Worm (Caenorhabditis elegans) whole organism, late embryonic: Measurements from ENCODE around the gene K10D11.5.
A peak's percentile ranks its signal among the peaks of the same experiment; 100 is the strongest.

Source experiments
- C08G9.2 ChIP-seq: sonication (generic microtip); optimal IDR thresholded peaks from 2 replicates; lab custom pipeline; 2016; ENCODE audit warnings: mild to moderate bottlenecking, missing genetic modification characterization, moderate library complexity, missing compliant biosample characterization
- C38D4.7 ChIP-seq: fragments of 200-800 bp; sonication (Bioruptor generic); optimal IDR thresholded peaks from 2 replicates; lab custom pipeline; 2018; ENCODE audit warnings: mild to moderate bottlenecking, missing genetic modification characterization, moderate library complexity, missing compliant biosample characterization
- K02D7.2 ChIP-seq: sonication (generic microtip); optimal IDR thresholded peaks from 2 replicates; lab custom pipeline; 2017; ENCODE audit warnings: mild to moderate bottlenecking, missing genetic modification characterization, missing compliant biosample characterization
- K09A11.1 ChIP-seq: sonication (generic microtip); optimal IDR thresholded peaks from 2 replicates; lab custom pipeline; 2017; ENCODE audit warnings: antibody characterized with exemption, mild to moderate bottlenecking, missing genetic modification characterization, missing compliant biosample characterization; ENCODE audit not compliant: insufficient read depth
- Y22D7AL.16 ChIP-seq: sonication (generic microtip); optimal IDR thresholded peaks from 2 replicates; lab custom pipeline; 2016; ENCODE audit warnings: missing genetic modification characterization, missing compliant biosample characterization
- ahr-1 ChIP-seq: sonication (generic microtip); optimal IDR thresholded peaks from 2 replicates; lab custom pipeline; 2016; ENCODE audit warnings: missing genetic modification characterization, missing compliant biosample characterization
- ama-1 ChIP-seq: fragments of 150-350 bp; optimal IDR thresholded peaks from 2 replicates; lab custom pipeline; 2014
- ceh-18 ChIP-seq: sonication (generic microtip); optimal IDR thresholded peaks from 2 replicates; lab custom pipeline; 2016; ENCODE audit warnings: missing genetic modification characterization, missing compliant biosample characterization
- ceh-19 ChIP-seq: fragments of 200-800 bp; sonication (Bioruptor generic); optimal IDR thresholded peaks from 2 replicates; lab custom pipeline; 2018; ENCODE audit warnings: mild to moderate bottlenecking, missing genetic modification characterization, missing compliant biosample characterization
- ceh-2 ChIP-seq: sonication (generic microtip); optimal IDR thresholded peaks from 2 replicates; lab custom pipeline; 2016; ENCODE audit warnings: missing genotype, missing genetic modification characterization, missing compliant biosample characterization
- ceh-22 ChIP-seq: sonication (generic microtip); optimal IDR thresholded peaks from 2 replicates; lab custom pipeline; 2017; ENCODE audit warnings: missing biosample characterization, missing genetic modification characterization
- ceh-24 ChIP-seq: sonication (generic microtip); optimal IDR thresholded peaks from 2 replicates; lab custom pipeline; 2016; ENCODE audit warnings: mild to moderate bottlenecking, missing genetic modification characterization, missing compliant biosample characterization
- ceh-31 ChIP-seq: sonication (generic microtip); optimal IDR thresholded peaks from 2 replicates; lab custom pipeline; 2016; ENCODE audit warnings: missing genetic modification characterization, missing compliant biosample characterization
- ceh-34 ChIP-seq: sonication (generic microtip); optimal IDR thresholded peaks from 2 replicates; lab custom pipeline; 2016; ENCODE audit warnings: mild to moderate bottlenecking, missing genetic modification characterization, missing compliant biosample characterization
- ceh-6 ChIP-seq: fragments of 200-800 bp; sonication (Bioruptor generic); optimal IDR thresholded peaks from 2 replicates; lab custom pipeline; 2018; ENCODE audit warnings: mild to moderate bottlenecking, missing genetic modification characterization, missing compliant biosample characterization
- che-1 ChIP-seq: sonication (generic microtip); optimal IDR thresholded peaks from 2 replicates; lab custom pipeline; 2016; ENCODE audit warnings: mild to moderate bottlenecking, missing genetic modification characterization, missing compliant biosample characterization
- dmd-4 ChIP-seq: sonication (generic microtip); optimal IDR thresholded peaks from 2 replicates; lab custom pipeline; 2016; ENCODE audit warnings: borderline replicate concordance, missing genetic modification characterization, missing compliant biosample characterization
- dve-1 ChIP-seq: sonication (generic microtip); optimal IDR thresholded peaks from 2 replicates; lab custom pipeline; 2017; ENCODE audit warnings: antibody characterized with exemption, mild to moderate bottlenecking, missing genetic modification characterization, missing compliant biosample characterization
- elt-2 ChIP-seq: sonication (generic microtip); optimal IDR thresholded peaks from 2 replicates; lab custom pipeline; 2016; ENCODE audit warnings: missing genetic modification reagents, missing genetic modification characterization, missing compliant biosample characterization
- elt-4 ChIP-seq: sonication (generic microtip); optimal IDR thresholded peaks from 2 replicates; lab custom pipeline; 2016; ENCODE audit warnings: missing genetic modification characterization, missing compliant biosample characterization
- ets-4 ChIP-seq: sonication (generic microtip); optimal IDR thresholded peaks from 2 replicates; lab custom pipeline; 2016; ENCODE audit warnings: missing genetic modification characterization, missing compliant biosample characterization
- fax-1 ChIP-seq: sonication (generic microtip); optimal IDR thresholded peaks from 2 replicates; lab custom pipeline; 2016; ENCODE audit warnings: missing genotype, missing genetic modification characterization, missing compliant biosample characterization
- fkh-10 ChIP-seq: fragments of 150-350 bp; optimal IDR thresholded peaks from 2 replicates; lab custom pipeline; 2014; ENCODE audit warnings: missing biosample characterization, missing genetic modification reagents, missing genetic modification characterization
- gmeb-2 ChIP-seq: sonication (generic microtip); optimal IDR thresholded peaks from 2 replicates; lab custom pipeline; 2016; ENCODE audit warnings: missing genetic modification characterization, inconsistent platforms, missing compliant biosample characterization
- hlh-15 ChIP-seq: sonication (generic microtip); optimal IDR thresholded peaks from 2 replicates; lab custom pipeline; 2016; ENCODE audit warnings: missing genetic modification characterization, missing compliant biosample characterization
- hlh-30 ChIP-seq: sonication (generic microtip); optimal IDR thresholded peaks from 2 replicates; lab custom pipeline; 2017; ENCODE audit warnings: antibody characterized with exemption, missing genetic modification characterization, missing compliant biosample characterization; ENCODE audit not compliant: insufficient read depth
- hlh-8 ChIP-seq: sonication (generic microtip); optimal IDR thresholded peaks from 2 replicates; lab custom pipeline; 2016; ENCODE audit warnings: missing genotype, missing genetic modification characterization, missing compliant biosample characterization
- lim-6 ChIP-seq: sonication (generic microtip); optimal IDR thresholded peaks from 2 replicates; lab custom pipeline; 2016; ENCODE audit warnings: missing genetic modification characterization, missing compliant biosample characterization
- lin-11 ChIP-seq: fragments of 200-800 bp; sonication (Bioruptor generic); optimal IDR thresholded peaks from 2 replicates; lab custom pipeline; 2018; ENCODE audit warnings: mild to moderate bottlenecking, missing genetic modification characterization, missing compliant biosample characterization
- madf-2 ChIP-seq: sonication (generic microtip); optimal IDR thresholded peaks from 2 replicates; lab custom pipeline; 2017; ENCODE audit warnings: missing genetic modification characterization, missing compliant biosample characterization
- mec-3 ChIP-seq: sonication (generic microtip); optimal IDR thresholded peaks from 2 replicates; lab custom pipeline; 2016; ENCODE audit warnings: borderline replicate concordance, missing genetic modification characterization, missing compliant biosample characterization
- nhr-11 ChIP-seq: fragments of 150-350 bp; optimal IDR thresholded peaks from 2 replicates; lab custom pipeline; 2014; ENCODE audit warnings: missing biosample characterization, missing genetic modification characterization
- nhr-232 ChIP-seq: sonication (generic microtip); optimal IDR thresholded peaks from 2 replicates; lab custom pipeline; 2016; ENCODE audit warnings: missing genetic modification characterization, missing compliant biosample characterization
- npax-4 ChIP-seq: sonication (generic microtip); optimal IDR thresholded peaks from 2 replicates; lab custom pipeline; 2016; ENCODE audit warnings: missing genetic modification characterization, missing compliant biosample characterization
- odd-2 ChIP-seq: sonication (generic microtip); optimal IDR thresholded peaks from 2 replicates; lab custom pipeline; 2017; ENCODE audit warnings: antibody characterized with exemption, mild to moderate bottlenecking, missing genetic modification characterization, missing compliant biosample characterization
- pag-3 ChIP-seq: sonication (generic microtip); optimal IDR thresholded peaks from 2 replicates; lab custom pipeline; 2016; ENCODE audit warnings: missing compliant biosample characterization, missing genetic modification characterization, borderline replicate concordance
- pat-9 ChIP-seq: fragments of 200-800 bp; sonication (Bioruptor generic); optimal IDR thresholded peaks from 2 replicates; lab custom pipeline; 2018; ENCODE audit warnings: mild to moderate bottlenecking, missing genetic modification characterization, moderate library complexity, missing compliant biosample characterization
- pax-1 ChIP-seq: fragments of 150-350 bp; optimal IDR thresholded peaks from 2 replicates; lab custom pipeline; 2014; ENCODE audit warnings: missing biosample characterization, missing genetic modification characterization
- pha-4 ChIP-seq: fragments of 150-350 bp; optimal IDR thresholded peaks from 2 replicates; lab custom pipeline; 2018; ENCODE audit warnings: missing biosample characterization, missing genetic modification reagents, missing genetic modification characterization
- pqm-1 ChIP-seq: sonication (generic microtip); optimal IDR thresholded peaks from 2 replicates; lab custom pipeline; 2016; ENCODE audit warnings: missing genetic modification characterization, missing compliant biosample characterization
- pros-1 ChIP-seq: fragments of 150-350 bp; optimal IDR thresholded peaks from 2 replicates; lab custom pipeline; 2014; ENCODE audit warnings: missing biosample characterization, missing genetic modification reagents, missing genetic modification characterization
- ref-2 ChIP-seq: sonication (generic microtip); optimal IDR thresholded peaks from 2 replicates; lab custom pipeline; 2016; ENCODE audit warnings: missing genetic modification characterization, missing compliant biosample characterization
- rnt-1 ChIP-seq: sonication (generic microtip); optimal IDR thresholded peaks from 2 replicates; lab custom pipeline; 2016; ENCODE audit warnings: missing genetic modification characterization, missing compliant biosample characterization
- sox-2 ChIP-seq: fragments of 200-800 bp; sonication (Bioruptor generic); IDR thresholded peaks from 2 replicates; pipeline ENCODE4 v1.3.6; 2022; ENCODE audit warnings: missing genetic modification reagents, missing genetic modification characterization, missing compliant biosample characterization
- sox-4 ChIP-seq: sonication (generic microtip); optimal IDR thresholded peaks from 2 replicates; lab custom pipeline; 2017; ENCODE audit warnings: mild to moderate bottlenecking, missing genetic modification characterization, inconsistent platforms, missing compliant biosample characterization
- syd-9 ChIP-seq: sonication (generic microtip); optimal IDR thresholded peaks from 2 replicates; lab custom pipeline; 2016; ENCODE audit warnings: mild to moderate bottlenecking, missing genetic modification characterization, moderate library complexity, missing compliant biosample characterization
- tbx-2 ChIP-seq: sonication (generic microtip); optimal IDR thresholded peaks from 2 replicates; lab custom pipeline; 2016; ENCODE audit warnings: missing genetic modification characterization, missing compliant biosample characterization
- tbx-7 ChIP-seq: sonication (generic microtip); optimal IDR thresholded peaks from 2 replicates; lab custom pipeline; 2016; ENCODE audit warnings: missing genotype, missing genetic modification characterization, missing compliant biosample characterization
- unc-3 ChIP-seq, 2 experiments: fragments of 200-800 bp in 1 of 2; sonication (Bioruptor generic) in 1 of 2; sonication (generic microtip) in 1 of 2; conservative IDR thresholded peaks in 1 of 2; optimal IDR thresholded peaks in 1 of 2; 2 replicates each; pipeline versions ENCODE4 v1.3.6 to Lab custom; 2016 to 2022; ENCODE audit warnings: missing compliant biosample characterization in 2 of 2, missing genetic modification characterization in 2 of 2, missing genetic modification reagents in 1 of 2
- unc-86 ChIP-seq: sonication (generic microtip); optimal IDR thresholded peaks from 2 replicates; lab custom pipeline; 2016; ENCODE audit warnings: missing genetic modification characterization, missing compliant biosample characterization
- zip-5 ChIP-seq: sonication (generic microtip); optimal IDR thresholded peaks from 2 replicates; lab custom pipeline; 2016; ENCODE audit warnings: missing genetic modification characterization, missing compliant biosample characterization
- ztf-16 ChIP-seq: sonication (generic microtip); optimal IDR thresholded peaks from 2 replicates; lab custom pipeline; 2017; ENCODE audit warnings: missing genetic modification characterization, missing compliant biosample characterization

K10D11.5 gene

ce11 chrIV:13029674-13030466 lies 38.2 kb upstream of the K10D11.5 start (continued):
- TF ChIP-seq K02D7.2 (tag; lab: Kevin White, UChicago) (no peak), elt-2 (tag; lab: Kevin White, UChicago) (peak; percentile 1), ceh-19 (GFP tag; lab: Kevin White, UChicago) (peak; percentile 71), unc-86 (tag; lab: Kevin White, UChicago) (peak; percentile 16), ceh-31 (peak; percentile 83), odd-2 (tag; lab: Kevin White, UChicago) (no peak), C38D4.7 (GFP tag; lab: Kevin White, UChicago) (no peak), hlh-30 (tag; lab: Kevin White, UChicago) (peak; percentile 11), pros-1 (tag; lab: Kevin White, UChicago) (no peak), gmeb-2 (tag; lab: Kevin White, UChicago) (no peak), zip-5 (tag; lab: Kevin White, UChicago) (no peak), K09A11.1 (tag; lab: Kevin White, UChicago) (no peak), npax-4 (tag; lab: Kevin White, UChicago) (no peak), pag-3 (tag; lab: Kevin White, UChicago) (no peak), che-1 (tag; lab: Kevin White, UChicago) (peak; percentile 32), lim-6 (no peak), rnt-1 (peak; percentile 45), ceh-2 (peak; percentile 16), unc-3 (GFP tag; conservative IDR thresholded peaks at IDR 0.05; lab: Robert Waterston, UW) (no peak), unc-3 (tag; optimal IDR thresholded peaks at IDR 0.05; lab: Kevin White, UChicago) (no peak), tbx-2 (tag; lab: Kevin White, UChicago) (peak; percentile 35), mec-3 (no peak), Y22D7AL.16 (tag; lab: Kevin White, UChicago) (no peak), lin-11 (tag; lab: Kevin White, UChicago) (no peak), ceh-24 (tag; lab: Kevin White, UChicago) (no peak), fax-1 (tag; lab: Kevin White, UChicago) (peak; percentile 40), tbx-7 (tag; lab: Kevin White, UChicago) (no peak), pat-9 (tag; lab: Kevin White, UChicago) (no peak), ceh-34 (peak; percentile 41), ahr-1 (tag; lab: Kevin White, UChicago) (no peak), C08G9.2 (peak; percentile 33), syd-9 (no peak), ref-2 (tag; lab: Kevin White, UChicago) (peak; percentile 59), hlh-8 (no peak), dve-1 (tag; lab: Kevin White, UChicago) (peak; percentile 47), nhr-232 (tag; lab: Kevin White, UChicago) (no peak), dmd-4 (tag; lab: Kevin White, UChicago) (no peak), pha-4 (no peak), hlh-15 (tag; lab: Kevin White, UChicago) (no peak), pqm-1 (tag; lab: Kevin White, UChicago) (no peak), sox-4 (tag; lab: Kevin White, UChicago) (no peak), ets-4 (no peak), pax-1 (tag; lab: Kevin White, UChicago) (no peak), ceh-18 (tag; lab: Kevin White, UChicago) (no peak), sox-2 (peak; percentile 80), ama-1 (lab: Kevin White, UChicago) (no peak), elt-4 (tag; lab: Kevin White, UChicago) (no peak), nhr-11 (tag; lab: Kevin White, UChicago) (no peak), ceh-6 (GFP tag; lab: Kevin White, UChicago) (no peak), fkh-10 (no peak), madf-2 (tag; lab: Kevin White, UChicago) (peak; percentile 41), ceh-22 (tag; lab: Kevin White, UChicago) (no peak), ztf-16 (tag; lab: Kevin White, UChicago) (no peak)
